Fruit fly (Drosophila melanogaster): Measurements from ENCODE around the gene bbg.
A peak's percentile ranks its signal among the peaks of the same experiment; 100 is the strongest.

Gene bbg

DNA sequence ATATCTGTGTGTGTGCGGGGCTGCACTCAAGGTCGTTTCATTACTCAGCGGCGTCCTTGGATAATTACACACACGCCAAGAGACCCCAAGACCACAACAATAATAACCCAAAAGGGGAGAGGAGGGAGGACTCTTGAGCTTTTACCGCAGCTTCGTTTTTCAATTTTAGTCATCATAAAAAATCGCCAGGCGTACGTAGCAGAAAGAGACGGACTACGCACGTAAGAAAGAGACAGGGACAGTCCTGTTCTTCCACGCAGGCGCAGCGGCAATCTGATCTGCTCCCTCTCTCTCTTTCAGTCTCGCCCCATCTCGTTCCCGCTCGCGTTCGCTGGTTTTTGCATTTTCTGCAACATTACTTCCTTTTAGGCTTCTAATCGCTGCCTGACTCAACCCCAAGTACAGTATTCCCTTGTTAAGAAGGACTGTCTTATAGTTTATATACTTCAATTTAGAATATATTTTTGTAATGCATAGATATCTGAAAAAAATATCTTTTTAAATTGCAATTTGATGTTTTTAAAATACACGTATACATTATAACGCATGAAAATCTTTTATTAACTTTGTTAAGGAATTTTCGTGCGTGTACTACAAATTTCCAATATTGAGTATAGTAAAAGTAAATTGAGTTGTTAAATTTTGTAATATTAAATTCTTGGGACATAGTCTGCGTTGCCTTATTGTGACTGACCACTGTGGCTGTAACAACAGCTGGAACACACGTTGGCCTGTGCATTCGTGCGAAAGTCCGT is 72.4 kb downstream of the bbg start:
- TF ChIP-seq gl (tag; optimal IDR thresholded peaks at IDR 0.05): peak; percentile 71
- peak; percentile 67 for TF ChIP-seq Pif1A (GFP tag; optimal IDR thresholded peaks at IDR 0.05)
- TF ChIP-seq CG32121 (GFP tag; IDR thresholded peaks at IDR 0.05): no peak
- peak; percentile 66 for TF ChIP-seq EcR (GFP tag; optimal IDR thresholded peaks at IDR 0.05)
- TF ChIP-seq Ets98B (GFP tag; IDR thresholded peaks at IDR 0.05): no peak
- TF ChIP-seq CG4496 (GFP tag; IDR thresholded peaks at IDR 0.05): peak; percentile 50; the same call in 1 of the 3 replicates
- TF ChIP-seq CG8301 (tag; optimal IDR thresholded peaks at IDR 0.05): peak; percentile 85
- TF ChIP-seq CG14655 (GFP tag; optimal IDR thresholded peaks at IDR 0.05): peak; percentile 89
- TF ChIP-seq fd96Ca (GFP tag; IDR thresholded peaks at IDR 0.05): no peak
- no peak for TF ChIP-seq rn (GFP tag; IDR thresholded peaks at IDR 0.05)
- peak; percentile 62 for TF ChIP-seq CG13204 (GFP tag; optimal IDR thresholded peaks at IDR 0.05)
- peak; percentile 55 for TF ChIP-seq Pif1B (GFP tag; optimal IDR thresholded peaks at IDR 0.05)
- no peak for TF ChIP-seq Snoo (tag; optimal IDR thresholded peaks at IDR 0.05)
- TF ChIP-seq CG17806 (tag; optimal IDR thresholded peaks at IDR 0.05): peak; percentile 92
- peak; percentile 91 for TF ChIP-seq CG34367 (tag; optimal IDR thresholded peaks at IDR 0.05)
- TF ChIP-seq CG9948 (tag; optimal IDR thresholded peaks at IDR 0.05): peak; percentile 95
- TF ChIP-seq CG15710 (tag; optimal IDR thresholded peaks at IDR 0.05): peak; percentile 95
- TF ChIP-seq CG12605 (GFP tag; IDR thresholded peaks at IDR 0.05): peak; percentile 24; the same call in 1 of the 2 replicates
- TF ChIP-seq CG10348 (GFP tag; IDR thresholded peaks at IDR 0.05): no peak
- peak; percentile 95 for TF ChIP-seq D1 (tag; optimal IDR thresholded peaks at IDR 0.05)
- TF ChIP-seq CG8159 (tag; optimal IDR thresholded peaks at IDR 0.05): peak; percentile 90

DNA sequence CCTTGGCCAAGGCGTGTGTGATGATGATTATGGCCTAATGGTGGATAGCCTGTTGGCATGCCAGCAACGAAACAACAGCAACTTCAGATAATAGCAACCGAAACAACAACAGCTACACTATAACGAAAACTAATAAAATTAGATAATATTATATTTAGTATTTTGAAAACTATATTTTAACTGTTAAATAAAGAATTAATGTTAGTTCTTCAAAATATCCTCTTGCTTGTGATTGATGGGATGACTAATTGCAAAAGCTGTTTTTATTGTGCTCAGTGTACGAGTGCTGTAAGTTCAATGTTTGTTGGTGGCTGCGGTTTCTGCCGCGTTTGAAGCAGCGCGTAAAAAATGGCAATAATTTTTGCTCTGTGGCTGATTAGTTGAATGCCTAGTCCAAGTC is 73.8 kb downstream of the bbg start:
- peak; percentile 33; the same call in 1 of the 3 replicates for TF ChIP-seq CG4496 (GFP tag; IDR thresholded peaks at IDR 0.05)
- peak; percentile 74 for TF ChIP-seq CG9948 (tag; optimal IDR thresholded peaks at IDR 0.05)
- TF ChIP-seq CG17806 (tag; optimal IDR thresholded peaks at IDR 0.05): peak; percentile 61
- 0 out of 3 replicates have a peak, but pooled peaks have one; percentile 24 for TF ChIP-seq fd96Ca (GFP tag; IDR thresholded peaks at IDR 0.05)
- TF ChIP-seq CG32121 (GFP tag; IDR thresholded peaks at IDR 0.05): no peak
- TF ChIP-seq CG14655 (GFP tag; optimal IDR thresholded peaks at IDR 0.05): peak; percentile 72
- TF ChIP-seq CG34367 (tag; optimal IDR thresholded peaks at IDR 0.05): peak; percentile 43
- no peak for TF ChIP-seq rn (GFP tag; IDR thresholded peaks at IDR 0.05)
- peak; percentile 52 for TF ChIP-seq CG8301 (tag; optimal IDR thresholded peaks at IDR 0.05)
- peak; percentile 15 for TF ChIP-seq CG15710 (tag; optimal IDR thresholded peaks at IDR 0.05)
- TF ChIP-seq D1 (tag; optimal IDR thresholded peaks at IDR 0.05): no peak
- TF ChIP-seq Pif1A (GFP tag; optimal IDR thresholded peaks at IDR 0.05): peak; percentile 6
- peak; percentile 18 for TF ChIP-seq Pif1B (GFP tag; optimal IDR thresholded peaks at IDR 0.05)
- TF ChIP-seq CG13204 (GFP tag; optimal IDR thresholded peaks at IDR 0.05): no peak
- peak; percentile 28 for TF ChIP-seq CG8159 (tag; optimal IDR thresholded peaks at IDR 0.05)
- TF ChIP-seq CG12605 (GFP tag; IDR thresholded peaks at IDR 0.05): 0 out of 2 replicates have a peak, but pooled peaks have one; percentile 32
- peak; percentile 47 for TF ChIP-seq Ets98B (GFP tag; IDR thresholded peaks at IDR 0.05)

DNA sequence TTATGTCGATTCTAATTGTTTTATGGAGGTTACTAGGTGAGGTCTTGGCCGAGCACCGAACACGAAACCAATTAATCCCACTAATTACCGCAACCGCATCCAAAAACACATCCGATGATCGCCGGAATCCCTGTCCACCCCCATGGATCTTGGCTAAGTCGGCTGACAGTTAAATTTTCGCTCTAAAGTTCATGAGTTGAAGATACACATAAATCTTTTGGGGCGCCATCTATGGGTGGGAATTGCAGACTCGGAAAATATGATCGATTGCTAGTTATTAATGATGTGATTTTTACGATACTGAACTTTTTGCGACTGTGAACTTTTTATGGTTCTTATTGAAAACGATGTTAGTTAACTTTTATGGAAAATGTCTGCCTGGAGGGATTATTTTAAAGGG is 75.0 kb downstream of the bbg start:
- TF ChIP-seq CG4496 (GFP tag; IDR thresholded peaks at IDR 0.05) (no peak), CG8159 (tag; optimal IDR thresholded peaks at IDR 0.05) (no peak), Pif1B (GFP tag; optimal IDR thresholded peaks at IDR 0.05) (no peak), Pif1A (GFP tag; optimal IDR thresholded peaks at IDR 0.05) (no peak), fd96Ca (GFP tag; IDR thresholded peaks at IDR 0.05) (no peak), CG13204 (GFP tag; optimal IDR thresholded peaks at IDR 0.05) (no peak), CG17806 (tag; optimal IDR thresholded peaks at IDR 0.05) (no peak), CG12605 (GFP tag; IDR thresholded peaks at IDR 0.05) (no peak), gl (tag; optimal IDR thresholded peaks at IDR 0.05) (no peak), CG32121 (GFP tag; IDR thresholded peaks at IDR 0.05) (no peak), CG14655 (GFP tag; optimal IDR thresholded peaks at IDR 0.05) (no peak), Snoo (tag; optimal IDR thresholded peaks at IDR 0.05) (no peak), D1 (tag; optimal IDR thresholded peaks at IDR 0.05) (no peak), EcR (GFP tag; optimal IDR thresholded peaks at IDR 0.05) (no peak), CG9948 (tag; optimal IDR thresholded peaks at IDR 0.05) (no peak), rn (GFP tag; IDR thresholded peaks at IDR 0.05) (no peak), CG34367 (tag; optimal IDR thresholded peaks at IDR 0.05) (no peak), CG10348 (GFP tag; IDR thresholded peaks at IDR 0.05) (no peak), Ets98B (GFP tag; IDR thresholded peaks at IDR 0.05) (no peak)

dm6 chr3L:14456898-14457297 is 79.2 kb downstream of the bbg start:
- TF ChIP-seq rn (GFP tag; IDR thresholded peaks at IDR 0.05) (no peak), CG4496 (GFP tag; IDR thresholded peaks at IDR 0.05) (0 out of 3 replicates have a peak, but pooled peaks have one; percentile 11)

DNA sequence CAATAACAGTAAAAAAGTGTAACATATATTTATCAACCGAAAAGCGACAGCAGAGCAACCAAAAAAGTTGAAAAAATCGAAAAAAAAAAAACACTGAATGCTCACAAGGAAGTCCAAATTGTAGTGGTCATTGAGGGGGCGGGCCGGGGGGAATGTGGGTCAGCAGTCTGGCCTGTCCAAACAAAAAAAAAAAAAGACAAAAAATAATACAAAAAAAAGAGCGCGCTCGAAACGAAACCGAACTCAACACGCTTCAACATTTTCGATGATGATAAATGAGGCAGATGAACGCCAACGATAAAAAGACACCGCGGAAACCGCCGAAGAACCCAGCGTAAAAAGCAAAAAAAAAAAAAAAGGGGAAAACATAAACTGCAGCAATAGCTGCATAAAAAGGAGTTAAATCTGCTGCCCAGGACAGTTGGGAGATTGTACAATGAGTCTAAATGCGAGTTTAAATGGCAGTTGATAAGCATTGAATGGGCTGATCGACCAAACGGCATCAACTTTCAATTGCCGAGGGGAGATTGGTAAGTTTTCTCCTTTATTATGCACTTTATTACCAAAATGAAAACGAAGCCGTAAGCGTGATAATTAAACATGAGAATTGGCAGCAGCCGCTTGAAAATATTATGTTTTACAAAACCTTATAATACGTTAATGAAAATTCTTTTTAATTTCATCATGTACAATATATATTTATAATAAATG is 80.0 kb downstream of the bbg start:
- TF ChIP-seq Pif1B (GFP tag; optimal IDR thresholded peaks at IDR 0.05) (peak; percentile 70), Snoo (tag; optimal IDR thresholded peaks at IDR 0.05) (peak; percentile 76), CG10348 (GFP tag; IDR thresholded peaks at IDR 0.05) (no peak), rn (GFP tag; IDR thresholded peaks at IDR 0.05) (0 out of 2 replicates have a peak, but pooled peaks have one; percentile 9), gl (tag; optimal IDR thresholded peaks at IDR 0.05) (no peak), Pif1A (GFP tag; optimal IDR thresholded peaks at IDR 0.05) (peak; percentile 64), CG12605 (GFP tag; IDR thresholded peaks at IDR 0.05) (peak; percentile 51), CG4496 (GFP tag; IDR thresholded peaks at IDR 0.05) (peak; percentile 38; the same call in 1 of the 3 replicates)
